Fruit fly (Drosophila melanogaster) whole organism, embryonic: Measurements from ENCODE around the gene cpb.

Source experiments
- Ada2b ChIP-seq: fragments of 200-800 bp; sonication (Bioruptor generic); IDR thresholded peaks from 2 replicates; pipeline ENCODE4 v1.3.6; 2022; ENCODE audit warnings: missing biosample characterization, missing genetic modification characterization
- Asciz ChIP-seq: fragments of 200-800 bp; sonication (Bioruptor generic); optimal IDR thresholded peaks from 2 replicates; lab custom pipeline; 2017; ENCODE audit warnings: missing biosample characterization, mild to moderate bottlenecking, missing genetic modification characterization, missing genetic modification reagents
- Bteb2 ChIP-seq: fragments of 200-800 bp; sonication (Bioruptor generic); optimal IDR thresholded peaks from 2 replicates; lab custom pipeline; 2016; ENCODE audit warnings: missing biosample characterization, missing genetic modification characterization
- CG11504 ChIP-seq: fragments of 200-800 bp; sonication (Bioruptor generic); optimal IDR thresholded peaks from 3 replicates; lab custom pipeline; 2019; ENCODE audit warnings: missing biosample characterization, mild to moderate bottlenecking, missing genetic modification characterization, moderate library complexity
- CG11696 ChIP-seq: fragments of 200-800 bp; sonication (Bioruptor generic); IDR thresholded peaks from 2 replicates; pipeline ENCODE4 v1.3.6; 2022; ENCODE audit warnings: missing biosample characterization, missing genetic modification characterization
- CG13287 ChIP-seq: fragments of 200-800 bp; sonication (Bioruptor generic); IDR thresholded peaks from 2 replicates; pipeline ENCODE4 v1.3.6; 2022; ENCODE audit warnings: missing biosample characterization, missing genetic modification characterization; ENCODE audit not compliant: partially characterized antibody
- CG14860 ChIP-seq: fragments of 200-800 bp; sonication (Bioruptor generic); IDR thresholded peaks from 3 replicates; pipeline ENCODE4 v1.3.6; 2022; ENCODE audit warnings: missing biosample characterization, missing genetic modification characterization; ENCODE audit not compliant: partially characterized antibody
- CG15011 ChIP-seq: fragments of 200-800 bp; sonication (Bioruptor generic); optimal IDR thresholded peaks from 3 replicates; lab custom pipeline; 2018; ENCODE audit warnings: missing biosample characterization, mild to moderate bottlenecking, missing genetic modification characterization
- CG17568 ChIP-seq: fragments of 200-800 bp; sonication (Bioruptor generic); optimal IDR thresholded peaks from 2 replicates; lab custom pipeline; 2018; ENCODE audit warnings: missing biosample characterization, mild to moderate bottlenecking, missing genetic modification characterization, moderate library complexity
- CG1792 ChIP-seq: fragments of 200-800 bp; sonication (Bioruptor generic); optimal IDR thresholded peaks from 2 replicates; lab custom pipeline; 2016; ENCODE audit warnings: missing biosample characterization, missing genetic modification characterization
- CG18619 ChIP-seq: fragments of 200-800 bp; sonication (Bioruptor generic); optimal IDR thresholded peaks from 3 replicates; lab custom pipeline; 2017; ENCODE audit warnings: missing biosample characterization, mild to moderate bottlenecking, missing genetic modification characterization
- CG2120 ChIP-seq: fragments of 200-800 bp; sonication (Bioruptor generic); optimal IDR thresholded peaks from 3 replicates; lab custom pipeline; 2016; ENCODE audit warnings: missing biosample characterization, missing genetic modification characterization
- CG30020 ChIP-seq: fragments of 200-800 bp; optimal IDR thresholded peaks from 2 replicates; lab custom pipeline; 2019; ENCODE audit warnings: missing biosample characterization, mild to moderate bottlenecking, missing genetic modification characterization, moderate library complexity
- CG3065 ChIP-seq: fragments of 200-800 bp; sonication (Bioruptor generic); optimal IDR thresholded peaks from 2 replicates; lab custom pipeline; 2016; ENCODE audit warnings: missing biosample characterization, missing genetic modification characterization
- CG32532 ChIP-seq: fragments of 200-800 bp; sonication (Bioruptor generic); IDR thresholded peaks from 2 replicates; pipeline ENCODE4 v1.3.6; 2022; ENCODE audit warnings: missing biosample characterization, missing genetic modification characterization
- CG33213 ChIP-seq: fragments of 200-800 bp; sonication (Bioruptor generic); optimal IDR thresholded peaks from 3 replicates; lab custom pipeline; 2016; ENCODE audit warnings: missing biosample characterization, missing genetic modification characterization
- CG3847 ChIP-seq: fragments of 200-800 bp; sonication (Bioruptor generic); IDR thresholded peaks from 2 replicates; pipeline ENCODE4 v1.3.6; 2022; ENCODE audit warnings: missing biosample characterization, missing genetic modification characterization
- CG4424 ChIP-seq: fragments of 200-800 bp; sonication (Bioruptor generic); optimal IDR thresholded peaks from 3 replicates; lab custom pipeline; 2016; ENCODE audit warnings: missing biosample characterization, missing genetic modification characterization
- CG4730 ChIP-seq: fragments of 200-800 bp; sonication (Bioruptor generic); IDR thresholded peaks from 2 replicates; pipeline ENCODE4 v1.3.6; 2022; ENCODE audit warnings: missing biosample characterization, missing genetic modification characterization
- CG7372 ChIP-seq: fragments of 200-800 bp; sonication (Bioruptor generic); IDR thresholded peaks from 2 replicates; pipeline ENCODE4 v1.3.6; 2022; ENCODE audit warnings: missing biosample characterization, missing genetic modification characterization
- CrebB ChIP-seq: fragments of 200-800 bp; sonication (Bioruptor generic); optimal IDR thresholded peaks from 3 replicates; lab custom pipeline; 2018; ENCODE audit warnings: missing biosample characterization, mild to moderate bottlenecking, missing genetic modification characterization
- Dfd ChIP-seq, 2 experiments: fragments of >200 bp; optimal IDR thresholded peaks; 2 replicates each; lab custom pipeline; 2017; ENCODE audit warnings: missing biosample characterization in 2 of 2, missing genetic modification characterization in 2 of 2
- Dip3 ChIP-seq: fragments of 200-800 bp; sonication (Bioruptor generic); optimal IDR thresholded peaks from 3 replicates; lab custom pipeline; 2016; ENCODE audit warnings: missing biosample characterization, missing genetic modification characterization
- Dref ChIP-seq: fragments of 200-800 bp; sonication (Bioruptor generic); IDR thresholded peaks from 2 replicates; pipeline ENCODE4 v1.3.6; 2022; ENCODE audit warnings: missing biosample characterization, missing genetic modification characterization
- GATAe ChIP-seq: fragments of 200-800 bp; sonication (Bioruptor generic); conservative IDR thresholded peaks from 2 replicates; pipeline ENCODE4 v1.3.6; 2022; ENCODE audit warnings: missing biosample characterization, missing genetic modification characterization
- HmgZ ChIP-seq: fragments of 200-800 bp; sonication (Bioruptor generic); optimal IDR thresholded peaks from 2 replicates; lab custom pipeline; 2018; ENCODE audit warnings: missing biosample characterization, mild to moderate bottlenecking, missing genetic modification characterization
- Jarid2 ChIP-seq: fragments of 200-800 bp; sonication (Bioruptor generic); optimal IDR thresholded peaks from 3 replicates; lab custom pipeline; 2017; ENCODE audit warnings: mild to moderate bottlenecking, missing biosample characterization, missing genetic modification reagents, missing genetic modification characterization
- Lpt ChIP-seq: fragments of >200 bp; optimal IDR thresholded peaks from 2 replicates; lab custom pipeline; 2018; ENCODE audit warnings: missing biosample characterization, missing genetic modification characterization
- MESR4 ChIP-seq: fragments of 200-800 bp; sonication (Bioruptor generic); optimal IDR thresholded peaks from 2 replicates; lab custom pipeline; 2018; ENCODE audit warnings: missing biosample characterization, mild to moderate bottlenecking, missing genetic modification characterization, moderate library complexity
- Max ChIP-seq: fragments of 200-800 bp; sonication (Bioruptor generic); optimal IDR thresholded peaks from 2 replicates; lab custom pipeline; 2016; ENCODE audit warnings: missing biosample characterization, mild to moderate bottlenecking, missing genetic modification characterization
- ab ChIP-seq: fragments of 200-800 bp; sonication (Bioruptor generic); optimal IDR thresholded peaks from 2 replicates; lab custom pipeline; 2016; ENCODE audit warnings: missing biosample characterization, missing genetic modification characterization
- bbx ChIP-seq: fragments of 200-800 bp; sonication (Bioruptor generic); IDR thresholded peaks from 2 replicates; pipeline ENCODE4 v1.3.6; 2022; ENCODE audit warnings: missing biosample characterization, missing genetic modification characterization; ENCODE audit not compliant: partially characterized antibody
- bowl ChIP-seq: fragments of 200-800 bp; sonication (Bioruptor generic); IDR thresholded peaks from 2 replicates; pipeline ENCODE4 v1.3.6; 2022; ENCODE audit warnings: missing biosample characterization, missing genetic modification characterization
- cato ChIP-seq: fragments of 200-800 bp; sonication (Bioruptor generic); optimal IDR thresholded peaks from 2 replicates; lab custom pipeline; 2016; ENCODE audit warnings: missing biosample characterization, missing genetic modification characterization, borderline replicate concordance
- chinmo ChIP-seq: fragments of 200-800 bp; sonication (Bioruptor generic); IDR thresholded peaks from 4 replicates; pipeline ENCODE4 v1.3.6; 2022; ENCODE audit warnings: missing biosample characterization, missing genetic modification characterization; ENCODE audit not compliant: partially characterized antibody
- emc ChIP-seq: fragments of 200-800 bp; sonication (Bioruptor generic); optimal IDR thresholded peaks from 2 replicates; lab custom pipeline; 2016; ENCODE audit warnings: missing biosample characterization, missing genetic modification characterization
- esg ChIP-seq: fragments of 200-800 bp; sonication (Bioruptor generic); conservative IDR thresholded peaks from 2 replicates; pipeline ENCODE4 v1.3.6; 2022; ENCODE audit warnings: missing biosample characterization, missing genetic modification characterization
- fd102C ChIP-seq: fragments of 200-800 bp; sonication (Bioruptor generic); optimal IDR thresholded peaks from 2 replicates; lab custom pipeline; 2018; ENCODE audit warnings: missing biosample characterization, mild to moderate bottlenecking, missing genetic modification characterization, moderate library complexity
- fru ChIP-seq: fragments of >200 bp; optimal IDR thresholded peaks from 2 replicates; lab custom pipeline; 2017
- gcm ChIP-seq: fragments of 200-800 bp; sonication (Bioruptor generic); optimal IDR thresholded peaks from 2 replicates; lab custom pipeline; 2019; ENCODE audit warnings: missing biosample characterization, mild to moderate bottlenecking, missing genetic modification characterization, moderate library complexity
- jigr1 ChIP-seq: fragments of 200-800 bp; sonication (Bioruptor generic); IDR thresholded peaks from 3 replicates; pipeline ENCODE4 v1.3.6; 2022; ENCODE audit warnings: missing biosample characterization, missing genetic modification characterization
- kah ChIP-seq: fragments of 200-800 bp; sonication (Bioruptor generic); optimal IDR thresholded peaks from 2 replicates; lab custom pipeline; 2018; ENCODE audit warnings: missing biosample characterization, mild to moderate bottlenecking, missing genetic modification characterization
- odd ChIP-seq: fragments of 200-800 bp; sonication (Bioruptor generic); optimal IDR thresholded peaks from 2 replicates; lab custom pipeline; 2017; ENCODE audit warnings: missing biosample characterization, mild to moderate bottlenecking, missing genetic modification characterization
- onecut ChIP-seq: fragments of 200-800 bp; sonication (Bioruptor generic); IDR thresholded peaks from 2 replicates; pipeline ENCODE4 v1.3.6; 2022; ENCODE audit warnings: missing biosample characterization, missing genetic modification characterization
- otp ChIP-seq: fragments of 200-800 bp; sonication (Bioruptor generic); IDR thresholded peaks from 3 replicates; pipeline ENCODE4, ENCODE4 v1.3.6; 2022; ENCODE audit warnings: missing biosample characterization, missing genetic modification characterization
- prd ChIP-seq, 3 experiments: fragments of >200 bp in 2 of 3; fragments of 200-800 bp in 1 of 3; sonication (Bioruptor generic) in 1 of 3; optimal IDR thresholded peaks in 2 of 3; IDR thresholded peaks in 1 of 3; 2 replicates in 2 of 3; 3 replicates in 1 of 3; pipeline versions ENCODE4 v1.3.6 to Lab custom; 2017 to 2022; ENCODE audit warnings: missing biosample characterization in 1 of 3, missing genetic modification characterization in 1 of 3
- sc ChIP-seq, 3 experiments: fragments of >200 bp in 2 of 3; fragments of 200-800 bp in 1 of 3; sonication (Bioruptor generic) in 1 of 3; optimal IDR thresholded peaks; 2 replicates in 2 of 3; 3 replicates in 1 of 3; lab custom pipeline; 2017; ENCODE audit warnings: mild to moderate bottlenecking in 1 of 3, missing biosample characterization in 1 of 3, missing genetic modification characterization in 1 of 3, missing genetic modification reagents in 1 of 3
- stc ChIP-seq: fragments of 200-800 bp; sonication (Bioruptor generic); IDR thresholded peaks from 2 replicates; pipeline ENCODE4 v1.3.6; 2022; ENCODE audit warnings: missing biosample characterization, missing genetic modification characterization
- tup ChIP-seq: fragments of 200-800 bp; sonication (Bioruptor generic); optimal IDR thresholded peaks from 2 replicates; lab custom pipeline; 2016; ENCODE audit warnings: missing biosample characterization, mild to moderate bottlenecking, missing genetic modification characterization, moderate library complexity
- unc-4 ChIP-seq: fragments of 200-800 bp; sonication (Bioruptor generic); IDR thresholded peaks from 2 replicates; pipeline ENCODE4 v1.3.6; 2022; ENCODE audit warnings: missing biosample characterization, missing genetic modification characterization; ENCODE audit not compliant: partially characterized antibody

The cpb gene

DNA sequence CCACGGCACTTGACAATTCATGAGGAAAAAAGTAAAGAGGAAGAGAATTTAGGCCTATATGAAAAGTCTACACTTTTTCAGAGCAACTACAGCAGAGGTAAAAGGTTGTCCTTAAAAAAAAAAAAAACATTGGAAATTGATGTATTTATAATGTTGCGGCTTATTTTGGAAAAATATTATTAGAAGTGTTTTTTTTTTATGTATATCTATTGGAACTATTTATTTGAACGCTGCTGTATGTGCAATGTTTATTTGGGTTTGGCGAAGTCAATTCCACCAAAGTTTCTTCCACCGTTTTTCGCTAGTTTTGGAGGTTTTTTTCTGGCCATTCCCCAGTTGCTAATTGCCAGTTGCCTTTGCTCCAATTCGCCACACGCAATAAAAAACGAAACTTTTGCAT is 48.8 kb upstream of the cpb start (continued):
- TF ChIP-seq Max (GFP tag; lab: Kevin White, UChicago), result no peak
- no peak for TF ChIP-seq CG30020 (tag; lab: Kevin White, UChicago)
- no peak for TF ChIP-seq kah (GFP tag; lab: Kevin White, UChicago)
- no peak for TF ChIP-seq Bteb2
- no peak for TF ChIP-seq emc
- TF ChIP-seq CG11696 (GFP tag; lab: Robert Waterston, UW), result peak; percentile 80
- TF ChIP-seq Dfd (GFP tag; optimal IDR thresholded peaks at IDR 0.05; lab: Kevin White, UChicago), result no peak
- TF ChIP-seq esg (GFP tag; lab: Robert Waterston, UW), result peak; percentile 41; the same call in 1 of the 2 replicates
- TF ChIP-seq CG13287 (GFP tag; lab: Robert Waterston, UW), result no peak
- peak; percentile 68 for TF ChIP-seq CG32532
- no peak for TF ChIP-seq ab (GFP tag; lab: Kevin White, UChicago)
- TF ChIP-seq Jarid2 (GFP tag; lab: Kevin White, UChicago), result no peak
- 0 out of 2 replicates have a peak, but pooled peaks have one; percentile 31 for TF ChIP-seq GATAe (GFP tag; lab: Robert Waterston, UW)
- TF ChIP-seq Dip3, result no peak
- TF ChIP-seq CrebB, result no peak
- TF ChIP-seq CG11504 (tag; lab: Kevin White, UChicago), result peak; percentile 54
- no peak for TF ChIP-seq fru (lab: Kevin White, UChicago)
- TF ChIP-seq MESR4 (GFP tag; lab: Kevin White, UChicago), result no peak
- TF ChIP-seq fd102C, result no peak
- TF ChIP-seq prd (optimal IDR thresholded peaks at IDR 0.05; lab: Kevin White, UChicago), result no peak
- TF ChIP-seq prd (GFP tag; IDR thresholded peaks at IDR 0.05; lab: Robert Waterston, UW), result peak; percentile 57; the same call in 1 of the 3 replicates
- TF ChIP-seq bowl (GFP tag; lab: Robert Waterston, UW), result no peak
- no peak for TF ChIP-seq jigr1 (GFP tag; lab: Robert Waterston, UW)
- TF ChIP-seq CG15011, result no peak
- no peak for TF ChIP-seq CG1792 (GFP tag; lab: Kevin White, UChicago)
- TF ChIP-seq CG14860 (GFP tag; lab: Robert Waterston, UW), result no peak
- TF ChIP-seq CG7372, result no peak
- TF ChIP-seq CG4730 (GFP tag; lab: Robert Waterston, UW), result no peak
- TF ChIP-seq CG3065 (GFP tag; lab: Kevin White, UChicago), result no peak
- TF ChIP-seq CG4424 (GFP tag; lab: Kevin White, UChicago), result peak; percentile 4
- TF ChIP-seq chinmo (GFP tag; lab: Robert Waterston, UW), result peak; percentile 25; the same call in 1 of the 4 replicates
- no peak for TF ChIP-seq CG33213 (GFP tag; lab: Kevin White, UChicago)
- TF ChIP-seq bbx, result no peak
- no peak for TF ChIP-seq gcm (GFP tag; lab: Kevin White, UChicago)
- no peak for TF ChIP-seq Asciz
- TF ChIP-seq Dref, result no peak
- no peak for TF ChIP-seq cato
- peak; percentile 50 for TF ChIP-seq CG2120 (GFP tag; lab: Kevin White, UChicago)
- TF ChIP-seq odd (GFP tag; lab: Kevin White, UChicago), result no peak
- TF ChIP-seq CG3847, result peak; percentile 55
- TF ChIP-seq tup (GFP tag; lab: Kevin White, UChicago), result no peak
- no peak for TF ChIP-seq CG18619 (GFP tag; lab: Kevin White, UChicago)
- no peak for TF ChIP-seq Lpt (GFP tag; lab: Kevin White, UChicago)
- TF ChIP-seq CG17568 (GFP tag; lab: Kevin White, UChicago), result no peak
- TF ChIP-seq unc-4 (GFP tag; lab: Robert Waterston, UW), result no peak
- no peak for TF ChIP-seq HmgZ (tag; lab: Kevin White, UChicago)
- no peak for TF ChIP-seq sc (optimal IDR thresholded peaks at IDR 0.05; lab: Kevin White, UChicago)
- TF ChIP-seq sc (GFP tag; optimal IDR thresholded peaks at IDR 0.05; lab: Kevin White, UChicago), result no peak
- 0 out of 2 replicates have a peak, but pooled peaks have one; percentile 24 for TF ChIP-seq onecut (GFP tag; lab: Robert Waterston, UW)
- peak; percentile 68 for TF ChIP-seq Ada2b (GFP tag; lab: Robert Waterston, UW)
- TF ChIP-seq otp (GFP tag; lab: Robert Waterston, UW), result no peak
- no peak for TF ChIP-seq stc
